Worm (Caenorhabditis elegans) whole organism, L3 larva: Measurements from ENCODE around the gene cyp-35A3.

Experiments
- R02D3.7 ChIP-seq: fragments of 150-350 bp; optimal IDR thresholded peaks from 2 replicates; lab custom pipeline; 2014; ENCODE audit warnings: missing biosample characterization, missing genetic modification characterization
- ama-1 ChIP-seq: fragments of 150-350 bp; optimal IDR thresholded peaks from 2 replicates; lab custom pipeline; 2018
- daf-12 ChIP-seq: fragments of 150-350 bp; optimal IDR thresholded peaks from 2 replicates; lab custom pipeline; 2014; ENCODE audit warnings: missing biosample characterization, missing genetic modification reagents, missing genetic modification characterization
- elt-2 ChIP-seq: sonication (generic microtip); optimal IDR thresholded peaks from 2 replicates; lab custom pipeline; 2016; ENCODE audit warnings: missing genetic modification reagents, mild to moderate bottlenecking, missing genetic modification characterization, missing compliant biosample characterization
- fkh-10 ChIP-seq: sonication (generic microtip); optimal IDR thresholded peaks from 2 replicates; lab custom pipeline; 2017; ENCODE audit warnings: missing biosample characterization, missing genetic modification reagents, missing genetic modification characterization
- nhr-23 ChIP-seq: fragments of 150-350 bp; optimal IDR thresholded peaks from 2 replicates; lab custom pipeline; 2014; ENCODE audit warnings: missing biosample characterization, missing genetic modification reagents, missing genetic modification characterization
- nhr-237 ChIP-seq: fragments of 150-350 bp; optimal IDR thresholded peaks from 2 replicates; lab custom pipeline; 2014; ENCODE audit warnings: missing biosample characterization, missing genetic modification characterization
- nhr-28 ChIP-seq: fragments of 150-350 bp; optimal IDR thresholded peaks from 2 replicates; lab custom pipeline; 2014; ENCODE audit warnings: missing biosample characterization, missing genetic modification characterization
- pha-4 ChIP-seq: fragments of 150-350 bp; optimal IDR thresholded peaks from 2 replicates; lab custom pipeline; 2014; ENCODE audit warnings: missing biosample characterization, missing genetic modification reagents, missing genetic modification characterization
- unc-62 ChIP-seq: fragments of 150-350 bp; sonication (generic microtip); optimal IDR thresholded peaks from 4 replicates; lab custom pipeline; 2014; ENCODE audit warnings: missing biosample characterization, missing genetic modification reagents, missing genetic modification characterization
- ztf-4 ChIP-seq: fragments of 150-350 bp; optimal IDR thresholded peaks from 2 replicates; lab custom pipeline; 2014; ENCODE audit warnings: missing biosample characterization, missing genetic modification characterization

- TF ChIP-seq pha-4 (tag; lab: Kevin White, UChicago) (no peak), ztf-4 (tag; lab: Kevin White, UChicago) (no peak), R02D3.7 (tag; lab: Kevin White, UChicago) (no peak), ama-1 (no peak), nhr-23 (no peak), nhr-237 (tag; lab: Kevin White, UChicago) (no peak), elt-2 (no peak), unc-62 (GFP tag; lab: Kevin White, UChicago) (no peak), nhr-28 (tag; lab: Kevin White, UChicago) (no peak), fkh-10 (GFP tag; lab: Kevin White, UChicago) (no peak), daf-12 (tag; lab: Kevin White, UChicago) (no peak)
Observed at ce11 chrV:4046122-4046521, 23.7 kb downstream of the cyp-35A3 start, which contains the start of gene phat-7.
